Worm (Caenorhabditis elegans) whole organism, L3 larva: ENCODE results near the gene C01B10.44.

ENCODE experiments used
- ZK546.5 ChIP-seq: sonication (generic microtip); optimal IDR thresholded peaks from 2 replicates; lab custom pipeline; 2017; ENCODE audit warnings: missing biosample characterization, missing genetic modification characterization
- ama-1 ChIP-seq: fragments of 150-350 bp; optimal IDR thresholded peaks from 2 replicates; lab custom pipeline; 2018
- ceh-82 ChIP-seq: fragments of 150-350 bp; optimal IDR thresholded peaks from 2 replicates; lab custom pipeline; 2014; ENCODE audit warnings: missing biosample characterization, missing genetic modification characterization
- elt-3 ChIP-seq, 3 experiments: fragments of 150-350 bp in 1 of 3; sonication (generic microtip) in 2 of 3; optimal IDR thresholded peaks; 2 replicates in 2 of 3; 4 replicates in 1 of 3; lab custom pipeline; 2014 to 2017; ENCODE audit warnings: missing biosample characterization in 3 of 3, missing genetic modification characterization in 3 of 3
- fkh-10 ChIP-seq: sonication (generic microtip); optimal IDR thresholded peaks from 2 replicates; lab custom pipeline; 2017; ENCODE audit warnings: missing biosample characterization, missing genetic modification reagents, missing genetic modification characterization
- fos-1 ChIP-seq: fragments of 150-350 bp; optimal IDR thresholded peaks from 2 replicates; lab custom pipeline; 2014; ENCODE audit warnings: missing biosample characterization, missing genetic modification characterization
- hmg-11 ChIP-seq: sonication (generic microtip); optimal IDR thresholded peaks from 2 replicates; lab custom pipeline; 2016; ENCODE audit warnings: missing genetic modification characterization, missing compliant biosample characterization
- jun-1 ChIP-seq: fragments of 150-350 bp; optimal IDR thresholded peaks from 2 replicates; lab custom pipeline; 2014; ENCODE audit warnings: missing biosample characterization, missing genetic modification reagents, missing genetic modification characterization
- lin-15B ChIP-seq: fragments of 150-350 bp; optimal IDR thresholded peaks from 2 replicates; lab custom pipeline; 2014; ENCODE audit warnings: missing biosample characterization, missing genetic modification characterization
- nhr-12 ChIP-seq: fragments of 150-350 bp; optimal IDR thresholded peaks from 2 replicates; lab custom pipeline; 2014; ENCODE audit warnings: missing biosample characterization, missing genetic modification characterization
- nhr-67 ChIP-seq: fragments of 150-350 bp; optimal IDR thresholded peaks from 2 replicates; lab custom pipeline; 2014; ENCODE audit warnings: missing biosample characterization, missing genetic modification characterization
- nhr-76 ChIP-seq: fragments of 150-350 bp; sonication (generic microtip); optimal IDR thresholded peaks from 5 replicates; lab custom pipeline; 2014; ENCODE audit warnings: missing biosample characterization, missing genetic modification characterization
- pha-4 ChIP-seq: fragments of 150-350 bp; optimal IDR thresholded peaks from 2 replicates; lab custom pipeline; 2014; ENCODE audit warnings: missing biosample characterization, missing genetic modification reagents, missing genetic modification characterization
- unc-62 ChIP-seq: fragments of 150-350 bp; sonication (generic microtip); optimal IDR thresholded peaks from 4 replicates; lab custom pipeline; 2014; ENCODE audit warnings: missing biosample characterization, missing genetic modification reagents, missing genetic modification characterization

DNA sequence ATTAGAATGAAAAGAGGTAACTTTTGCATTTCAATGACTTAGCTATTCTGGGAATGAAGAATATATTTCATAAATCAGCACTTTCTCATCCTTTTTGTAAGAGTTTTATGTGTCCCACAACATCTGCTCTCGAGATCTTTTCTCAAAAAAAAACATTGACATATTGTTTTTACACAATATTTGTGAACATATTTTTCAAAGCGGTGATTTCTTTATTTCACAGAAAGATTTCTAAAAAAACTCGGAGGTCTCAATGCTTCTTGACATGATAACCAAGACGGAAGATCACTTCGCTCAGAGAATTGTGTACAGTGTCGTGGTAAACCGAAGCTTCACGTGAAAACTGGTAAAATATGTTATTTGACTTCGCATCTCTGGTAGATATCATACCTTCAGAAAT lies 27.6 kb upstream of the C01B10.44 start, which contains the start of gene F38A5.22:
- TF ChIP-seq nhr-12 (tag; lab: Kevin White, UChicago), result no peak
- TF ChIP-seq fos-1 (tag; lab: Kevin White, UChicago), result no peak
- TF ChIP-seq fkh-10 (GFP tag; lab: Kevin White, UChicago), result no peak
- TF ChIP-seq nhr-76, result no peak
- no peak for TF ChIP-seq elt-3 (tag; optimal IDR thresholded peaks at IDR 0.05; lab: Kevin White, UChicago)
- TF ChIP-seq unc-62 (GFP tag; lab: Kevin White, UChicago), result no peak
- no peak for TF ChIP-seq nhr-67 (tag; lab: Kevin White, UChicago)
- TF ChIP-seq jun-1 (tag; lab: Kevin White, UChicago), result no peak
- TF ChIP-seq lin-15B (tag; lab: Kevin White, UChicago), result no peak
- no peak for TF ChIP-seq hmg-11 (tag; lab: Kevin White, UChicago)
- TF ChIP-seq pha-4 (tag; lab: Kevin White, UChicago), result no peak
- TF ChIP-seq ceh-82 (tag; lab: Kevin White, UChicago), result no peak
- TF ChIP-seq ZK546.5, result no peak
- no peak for TF ChIP-seq ama-1
